Fruit fly (Drosophila melanogaster) whole organism, prepupa: Measurements from ENCODE around the gene CG8119.
A peak's percentile ranks its signal among the peaks of the same experiment; 100 is the strongest.

Source experiments
- Blimp-1 ChIP-seq: fragments of 200-800 bp; sonication (Bioruptor generic); optimal IDR thresholded peaks from 3 replicates; lab custom pipeline; 2017; ENCODE audit warnings: missing biosample characterization, missing genetic modification characterization, mild to moderate bottlenecking, moderate library complexity, missing genetic modification reagents
- CG10631 ChIP-seq: fragments of 200-800 bp; sonication (Bioruptor generic); optimal IDR thresholded peaks from 2 replicates; lab custom pipeline; 2016; ENCODE audit warnings: missing biosample characterization, missing genetic modification characterization
- CG10669 ChIP-seq: fragments of 200-800 bp; sonication (Bioruptor generic); optimal IDR thresholded peaks from 3 replicates; lab custom pipeline; 2018; ENCODE audit warnings: missing biosample characterization, mild to moderate bottlenecking, missing genetic modification characterization, moderate library complexity
- CG11294 ChIP-seq: fragments of 200-800 bp; sonication (Bioruptor generic); IDR thresholded peaks from 2 replicates; pipeline ENCODE4 v1.3.6; 2022; ENCODE audit warnings: missing biosample characterization, missing genetic modification characterization
- CG11902 ChIP-seq: fragments of 200-800 bp; sonication (Bioruptor generic); optimal IDR thresholded peaks from 3 replicates; lab custom pipeline; 2016; ENCODE audit warnings: missing biosample characterization, missing genetic modification characterization
- CG15336 ChIP-seq: fragments of 200-800 bp; sonication (Bioruptor generic); IDR thresholded peaks from 2 replicates; pipeline ENCODE4 v1.3.6; 2022; ENCODE audit warnings: missing biosample characterization, missing genetic modification characterization
- CG1621 ChIP-seq: fragments of 200-800 bp; sonication (Bioruptor generic); optimal IDR thresholded peaks from 3 replicates; lab custom pipeline; 2018; ENCODE audit warnings: missing biosample characterization, mild to moderate bottlenecking, missing genetic modification characterization
- CG16779 ChIP-seq: fragments of 200-800 bp; sonication (Bioruptor generic); optimal IDR thresholded peaks from 3 replicates; lab custom pipeline; 2017; ENCODE audit warnings: missing biosample characterization, mild to moderate bottlenecking, missing genetic modification characterization
- CG3032 ChIP-seq: fragments of 200-800 bp; optimal IDR thresholded peaks from 2 replicates; lab custom pipeline; 2019; ENCODE audit warnings: missing biosample characterization, mild to moderate bottlenecking, missing genetic modification characterization, moderate library complexity
- CG31627 ChIP-seq: fragments of 200-800 bp; sonication (Bioruptor generic); optimal IDR thresholded peaks from 3 replicates; lab custom pipeline; 2016; ENCODE audit warnings: missing biosample characterization, missing genetic modification characterization
- CG32006 ChIP-seq: fragments of 200-800 bp; sonication (Bioruptor generic); optimal IDR thresholded peaks from 3 replicates; lab custom pipeline; 2017; ENCODE audit warnings: missing biosample characterization, mild to moderate bottlenecking, missing genetic modification characterization
- CG3919 ChIP-seq: fragments of 200-800 bp; sonication (Bioruptor generic); optimal IDR thresholded peaks from 3 replicates; lab custom pipeline; 2016; ENCODE audit warnings: missing biosample characterization, missing genetic modification characterization
- CG6163 ChIP-seq: fragments of 200-800 bp; sonication (Bioruptor generic); IDR thresholded peaks from 3 replicates; pipeline ENCODE4 v1.3.6; 2022; ENCODE audit warnings: missing biosample characterization, missing genetic modification characterization
- CG6276 ChIP-seq: fragments of 200-800 bp; sonication (Bioruptor generic); optimal IDR thresholded peaks from 2 replicates; lab custom pipeline; 2017; ENCODE audit warnings: missing biosample characterization, mild to moderate bottlenecking, missing genetic modification characterization
- CG6792 ChIP-seq: fragments of 200-800 bp; sonication (Bioruptor generic); optimal IDR thresholded peaks from 3 replicates; lab custom pipeline; 2016; ENCODE audit warnings: missing biosample characterization, missing genetic modification characterization
- CG6808 ChIP-seq: fragments of 200-800 bp; sonication (Bioruptor generic); optimal IDR thresholded peaks from 3 replicates; lab custom pipeline; 2017; ENCODE audit warnings: missing biosample characterization, missing genetic modification characterization, mild to moderate bottlenecking, moderate library complexity, missing genetic modification reagents
- CG6854 ChIP-seq: fragments of 200-800 bp; sonication (Bioruptor generic); optimal IDR thresholded peaks from 2 replicates; lab custom pipeline; 2017; ENCODE audit warnings: missing biosample characterization, mild to moderate bottlenecking, missing genetic modification characterization
- CG8119 ChIP-seq: fragments of 200-800 bp; sonication (Bioruptor generic); IDR thresholded peaks from 3 replicates; pipeline ENCODE4 v1.3.6; 2022; ENCODE audit warnings: missing biosample characterization, missing genetic modification characterization
- CG8632 ChIP-seq: fragments of 200-800 bp; sonication (Bioruptor generic); optimal IDR thresholded peaks from 3 replicates; lab custom pipeline; 2016; ENCODE audit warnings: missing biosample characterization, missing genetic modification characterization
- Eip78C ChIP-seq: fragments of 200-800 bp; sonication (Bioruptor generic); peaks from one replicate; lab custom pipeline; 2016; ENCODE audit warnings: missing biosample characterization, missing genetic modification characterization
- Eip93F ChIP-seq: fragments of 200-800 bp; sonication (Bioruptor generic); optimal IDR thresholded peaks from 2 replicates; lab custom pipeline; 2016; ENCODE audit warnings: missing biosample characterization, mild to moderate bottlenecking, missing genetic modification characterization
- Ets96B ChIP-seq: fragments of 200-800 bp; optimal IDR thresholded peaks from 2 replicates; lab custom pipeline; 2019; ENCODE audit warnings: missing biosample characterization, mild to moderate bottlenecking, missing genetic modification characterization, moderate library complexity
- Gug ChIP-seq: fragments of 200-800 bp; sonication (Bioruptor generic); IDR thresholded peaks from 2 replicates; pipeline ENCODE4 v1.3.6; 2022; ENCODE audit warnings: missing biosample characterization, missing genetic modification characterization
- Hr38 ChIP-seq: sonication (Bioruptor generic); optimal IDR thresholded peaks from 2 replicates; lab custom pipeline; 2016; ENCODE audit warnings: missing biosample characterization, missing genetic modification characterization
- Hr39 ChIP-seq: fragments of 200-800 bp; sonication (Bioruptor generic); optimal IDR thresholded peaks from 2 replicates; lab custom pipeline; 2016; ENCODE audit warnings: missing biosample characterization, missing genetic modification characterization
- Lpt ChIP-seq: fragments of 200-800 bp; sonication (Bioruptor generic); optimal IDR thresholded peaks from 3 replicates; lab custom pipeline; 2016; ENCODE audit warnings: missing biosample characterization, missing genetic modification characterization
- Met ChIP-seq: fragments of 200-800 bp; sonication (Bioruptor generic); optimal IDR thresholded peaks from 3 replicates; lab custom pipeline; 2016; ENCODE audit warnings: missing biosample characterization, missing genetic modification characterization
- OdsH ChIP-seq: fragments of 200-800 bp; sonication (Bioruptor generic); optimal IDR thresholded peaks from 3 replicates; lab custom pipeline; 2016; ENCODE audit warnings: missing biosample characterization, missing genetic modification characterization
- Smox ChIP-seq: fragments of 200-800 bp; sonication (Bioruptor generic); optimal IDR thresholded peaks from 3 replicates; lab custom pipeline; 2016; ENCODE audit warnings: missing biosample characterization, missing genetic modification characterization
- Sox102F ChIP-seq: fragments of 200-800 bp; sonication (Bioruptor generic); optimal IDR thresholded peaks from 2 replicates; lab custom pipeline; 2016; ENCODE audit warnings: missing biosample characterization, mild to moderate bottlenecking, missing genetic modification characterization
- Sox14 ChIP-seq: fragments of 200-800 bp; sonication (Bioruptor generic); optimal IDR thresholded peaks from 3 replicates; lab custom pipeline; 2016; ENCODE audit warnings: missing biosample characterization, missing genetic modification characterization
- Sox15 ChIP-seq: fragments of 200-800 bp; sonication (Bioruptor generic); optimal IDR thresholded peaks from 3 replicates; lab custom pipeline; 2016; ENCODE audit warnings: missing biosample characterization, missing genetic modification characterization
- achi ChIP-seq: fragments of 200-800 bp; sonication (Bioruptor generic); optimal IDR thresholded peaks from 3 replicates; lab custom pipeline; 2016; ENCODE audit warnings: missing biosample characterization, missing genetic modification characterization
- acj6 ChIP-seq: fragments of 200-800 bp; sonication (Bioruptor generic); optimal IDR thresholded peaks from 3 replicates; lab custom pipeline; 2016; ENCODE audit warnings: missing biosample characterization, missing genetic modification characterization
- cyc ChIP-seq: fragments of 200-800 bp; sonication (Bioruptor generic); optimal IDR thresholded peaks from 3 replicates; lab custom pipeline; 2016; ENCODE audit warnings: missing biosample characterization, missing genetic modification characterization
- dac ChIP-seq: fragments of 200-800 bp; sonication (Bioruptor generic); optimal IDR thresholded peaks from 2 replicates; lab custom pipeline; 2017; ENCODE audit warnings: missing biosample characterization, mild to moderate bottlenecking, missing genetic modification characterization
- eg ChIP-seq: fragments of 200-800 bp; sonication (Bioruptor generic); IDR thresholded peaks from 3 replicates; pipeline ENCODE4 v1.3.6; 2022; ENCODE audit warnings: missing biosample characterization, missing genetic modification characterization
- fd59A ChIP-seq: fragments of 200-800 bp; sonication (Bioruptor generic); optimal IDR thresholded peaks from 2 replicates; lab custom pipeline; 2017; ENCODE audit warnings: missing biosample characterization, mild to moderate bottlenecking, missing genetic modification characterization, missing genetic modification reagents
- net ChIP-seq: fragments of 200-800 bp; sonication (Bioruptor generic); optimal IDR thresholded peaks from 3 replicates; lab custom pipeline; 2016; ENCODE audit warnings: missing biosample characterization, missing genetic modification characterization
- pdm3 ChIP-seq: fragments of 200-800 bp; sonication (Bioruptor generic); optimal IDR thresholded peaks from 3 replicates; lab custom pipeline; 2016; ENCODE audit warnings: missing biosample characterization, missing genetic modification characterization
- spab ChIP-seq: fragments of 200-800 bp; sonication (Bioruptor generic); optimal IDR thresholded peaks from 2 replicates; lab custom pipeline; 2017; ENCODE audit warnings: missing biosample characterization, mild to moderate bottlenecking, missing genetic modification characterization, missing genetic modification reagents
- ss ChIP-seq, 2 experiments: fragments of 200-800 bp; sonication (Bioruptor generic); optimal IDR thresholded peaks; 2 replicates in 1 of 2; 3 replicates in 1 of 2; lab custom pipeline; 2017 to 2018; ENCODE audit warnings: mild to moderate bottlenecking in 2 of 2, missing biosample characterization in 2 of 2, missing genetic modification characterization in 2 of 2, moderate library complexity in 1 of 2
- svp ChIP-seq: fragments of 200-800 bp; sonication (Bioruptor generic); peaks from one replicate; lab custom pipeline; 2016; ENCODE audit warnings: missing biosample characterization, missing genetic modification characterization
- topi ChIP-seq: fragments of 200-800 bp; sonication (Bioruptor generic); optimal IDR thresholded peaks from 3 replicates; lab custom pipeline; 2016; ENCODE audit warnings: missing biosample characterization, missing genetic modification characterization
- vri ChIP-seq: fragments of 200-800 bp; sonication (Bioruptor generic); optimal IDR thresholded peaks from 3 replicates; lab custom pipeline; 2016; ENCODE audit warnings: missing biosample characterization, mild to moderate bottlenecking, missing genetic modification characterization

Gene CG8119

dm6 chrX:15697581-15698208, 35.3 kb downstream of the CG8119 start (continued):
- TF ChIP-seq topi (GFP tag; lab: Kevin White, UChicago) (peak; percentile 73), Gug (peak; percentile 89), CG3919 (GFP tag; lab: Kevin White, UChicago) (peak; percentile 88), CG6808 (GFP tag; lab: Kevin White, UChicago) (peak; percentile 78), vri (peak; percentile 82), cyc (GFP tag; lab: Kevin White, UChicago) (peak; percentile 79), Sox102F (peak; percentile 69), Hr39 (GFP tag; lab: Kevin White, UChicago) (peak; percentile 72), CG6792 (GFP tag; lab: Kevin White, UChicago) (peak; percentile 83), CG32006 (GFP tag; lab: Kevin White, UChicago) (peak; percentile 86), CG10631 (GFP tag; lab: Kevin White, UChicago) (peak; percentile 90), CG1621 (tag; lab: Kevin White, UChicago) (peak; percentile 76), svp (GFP tag; lab: Kevin White, UChicago) (peak; percentile 86), pdm3 (GFP tag; lab: Kevin White, UChicago) (peak; percentile 79), Hr38 (GFP tag; lab: Kevin White, UChicago) (no peak), Smox (GFP tag; lab: Kevin White, UChicago) (peak; percentile 75), CG11902 (peak; percentile 78)

dm6 chrX:15701047-15701446, 38.7 kb downstream of the CG8119 start, which contains the start of gene CG9240:
Gene CG9240, minus strand, starts transcription at chrX:15701259.
- TF ChIP-seq vri: no peak
- TF ChIP-seq svp (GFP tag; lab: Kevin White, UChicago): peak; percentile 67

dm6 chrX:15703720-15704206, 41.4 kb downstream of the CG8119 start, which contains the start of the genes Pis and Hap40:
Gene Pis, minus strand, starts transcription at chrX:15703770.
Gene Hap40, plus strand, starts transcription at chrX:15704125.
- TF ChIP-seq CG6808 (GFP tag; lab: Kevin White, UChicago): peak; percentile 47
- TF ChIP-seq CG6792 (GFP tag; lab: Kevin White, UChicago): peak; percentile 39
- peak; percentile 36 for TF ChIP-seq net (GFP tag; lab: Kevin White, UChicago)
- peak; percentile 70 for TF ChIP-seq Smox (GFP tag; lab: Kevin White, UChicago)
- TF ChIP-seq CG11294 (GFP tag; lab: Robert Waterston, UW): peak; percentile 12; the same call in 1 of the 2 replicates
- peak; percentile 49 for TF ChIP-seq CG10669 (GFP tag; lab: Kevin White, UChicago)
- no peak for TF ChIP-seq achi (GFP tag; lab: Kevin White, UChicago)
- TF ChIP-seq Lpt (GFP tag; lab: Kevin White, UChicago): peak; percentile 37
- TF ChIP-seq Sox14 (GFP tag; lab: Kevin White, UChicago): peak; percentile 83
- peak; percentile 69 for TF ChIP-seq pdm3 (GFP tag; lab: Kevin White, UChicago)
- TF ChIP-seq CG31627 (GFP tag; lab: Kevin White, UChicago): peak; percentile 77
- TF ChIP-seq spab (GFP tag; lab: Kevin White, UChicago): no peak
- peak; percentile 60; the same call in 2 of the 3 replicates for TF ChIP-seq CG6163 (GFP tag; lab: Robert Waterston, UW)
- no peak for TF ChIP-seq Blimp-1 (GFP tag; lab: Kevin White, UChicago)
- peak; percentile 15 for TF ChIP-seq Eip93F (GFP tag; lab: Kevin White, UChicago)
- TF ChIP-seq acj6 (GFP tag; lab: Kevin White, UChicago): peak; percentile 65
- TF ChIP-seq CG1621 (tag; lab: Kevin White, UChicago): no peak
- TF ChIP-seq CG8632 (GFP tag; lab: Kevin White, UChicago): no peak
- TF ChIP-seq fd59A: peak; percentile 42
- TF ChIP-seq ss (GFP tag; optimal IDR thresholded peaks at IDR 0.05; lab: Kevin White, UChicago): no peak
- TF ChIP-seq eg (GFP tag; lab: Robert Waterston, UW): no peak
- TF ChIP-seq topi (GFP tag; lab: Kevin White, UChicago): peak; percentile 61
- TF ChIP-seq CG16779: no peak
- peak; percentile 64 for TF ChIP-seq cyc (GFP tag; lab: Kevin White, UChicago)
- TF ChIP-seq CG6854: no peak
- TF ChIP-seq Ets96B (tag; lab: Kevin White, UChicago): peak; percentile 55
- peak; percentile 77 for TF ChIP-seq Hr39 (GFP tag; lab: Kevin White, UChicago)
- peak; percentile 76 for TF ChIP-seq CG3032 (tag; lab: Kevin White, UChicago)
- peak; percentile 47; the same call in 2 of the 3 replicates for TF ChIP-seq CG8119 (GFP tag; lab: Robert Waterston, UW)
- TF ChIP-seq CG3919 (GFP tag; lab: Kevin White, UChicago): peak; percentile 51
- no peak for TF ChIP-seq OdsH (GFP tag; lab: Kevin White, UChicago)
- TF ChIP-seq CG6276 (GFP tag; lab: Kevin White, UChicago): no peak
- TF ChIP-seq CG15336 (GFP tag; lab: Robert Waterston, UW): 0 out of 2 replicates have a peak, but pooled peaks have one; percentile 17
- peak; percentile 63 for TF ChIP-seq dac (GFP tag; lab: Kevin White, UChicago)
- peak; percentile 77 for TF ChIP-seq Eip78C
- TF ChIP-seq CG32006 (GFP tag; lab: Kevin White, UChicago): peak; percentile 79
- TF ChIP-seq Met (GFP tag; lab: Kevin White, UChicago): no peak
- TF ChIP-seq CG11902: peak; percentile 63
- peak; percentile 68 for TF ChIP-seq Sox15
